Worm (Caenorhabditis elegans) whole organism, L2 larva: ENCODE results near the gene F55A11.1.

Source experiments
- aly-2 ChIP-seq: fragments of 150-350 bp; optimal IDR thresholded peaks from 2 replicates; lab custom pipeline; 2014; ENCODE audit warnings: missing biosample characterization, missing genetic modification characterization
- ceh-82 ChIP-seq: fragments of 150-350 bp; optimal IDR thresholded peaks from 2 replicates; lab custom pipeline; 2014; ENCODE audit warnings: missing biosample characterization, missing genetic modification characterization
- elt-1 ChIP-seq: fragments of 150-350 bp; optimal IDR thresholded peaks from 2 replicates; lab custom pipeline; 2014; ENCODE audit warnings: missing biosample characterization, missing genetic modification characterization
- elt-3 ChIP-seq: sonication (generic microtip); optimal IDR thresholded peaks from 2 replicates; lab custom pipeline; 2017; ENCODE audit warnings: missing biosample characterization, missing genetic modification characterization
- mdl-1 ChIP-seq, 2 experiments: fragments of 150-350 bp in 1 of 2; sonication (generic microtip) in 1 of 2; optimal IDR thresholded peaks; 2 replicates each; lab custom pipeline; 2017; ENCODE audit warnings: missing biosample characterization in 2 of 2, missing genetic modification characterization in 2 of 2
- nhr-237 ChIP-seq: fragments of 150-350 bp; optimal IDR thresholded peaks from 2 replicates; lab custom pipeline; 2014; ENCODE audit warnings: missing biosample characterization, missing genetic modification characterization
- nhr-25 ChIP-seq: fragments of 150-350 bp; sonication (generic microtip); optimal IDR thresholded peaks from 3 replicates; lab custom pipeline; 2014; ENCODE audit warnings: missing biosample characterization, missing genetic modification characterization
- nhr-77 ChIP-seq: fragments of 150-350 bp; optimal IDR thresholded peaks from 2 replicates; lab custom pipeline; 2014; ENCODE audit warnings: missing biosample characterization, missing genetic modification characterization
- skn-1 ChIP-seq: sonication (generic microtip); optimal IDR thresholded peaks from 2 replicates; lab custom pipeline; 2017; ENCODE audit warnings: missing biosample characterization, missing genetic modification characterization
- snpc-4 ChIP-seq: fragments of 150-350 bp; optimal IDR thresholded peaks from 2 replicates; lab custom pipeline; 2014; ENCODE audit warnings: missing biosample characterization, missing genetic modification characterization
- unc-62 ChIP-seq: fragments of 150-350 bp; optimal IDR thresholded peaks from 2 replicates; lab custom pipeline; 2014; ENCODE audit warnings: missing biosample characterization, missing genetic modification reagents, missing genetic modification characterization

ce11 chrV:11777846-11778245 lies 13.7 kb upstream of the F55A11.1 start:
- TF ChIP-seq snpc-4 (tag; lab: Kevin White, UChicago) = no peak
- peak; percentile 25 for TF ChIP-seq nhr-25 (tag; lab: Kevin White, UChicago)
- TF ChIP-seq skn-1 (tag; lab: Kevin White, UChicago) = no peak
- no peak for TF ChIP-seq ceh-82 (tag; lab: Kevin White, UChicago)
- no peak for TF ChIP-seq aly-2 (tag; lab: Kevin White, UChicago)
- TF ChIP-seq elt-1 (tag; lab: Kevin White, UChicago) = no peak
- TF ChIP-seq nhr-77 (tag; lab: Kevin White, UChicago) = no peak
- no peak for TF ChIP-seq mdl-1 (tag; optimal IDR thresholded peaks at IDR 0.05; lab: Kevin White, UChicago)
- no peak for TF ChIP-seq unc-62
- no peak for TF ChIP-seq nhr-237 (tag; lab: Kevin White, UChicago)
- TF ChIP-seq elt-3 (tag; lab: Kevin White, UChicago) = no peak
